Worm (Caenorhabditis elegans): ENCODE results near the gene F40G9.15.

DNA sequence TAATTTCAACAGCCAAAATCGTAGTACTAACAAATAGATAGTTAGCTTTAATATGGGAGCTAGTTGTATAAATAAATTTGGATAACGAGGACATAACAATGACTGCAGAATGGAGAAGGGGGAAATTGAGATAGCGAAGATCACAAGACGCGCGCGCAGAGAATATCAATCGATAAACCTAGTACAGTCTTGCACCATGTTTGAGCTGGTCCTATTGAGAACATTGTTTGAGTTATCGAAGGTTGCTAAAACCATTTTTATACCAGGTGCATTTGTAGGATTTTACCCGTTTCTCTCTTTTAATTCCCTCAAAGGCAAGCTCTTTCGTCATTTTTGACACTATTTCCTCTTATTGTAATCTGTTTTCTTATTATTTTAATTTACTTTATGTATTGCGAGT lies 10.6 kb upstream of the F40G9.15 start, which contains the start of the genes F40G9.9 and F40G9.12:
- no peak for TF ChIP-seq ceh-43 (GFP tag; optimal IDR thresholded peaks at IDR 0.05)
- no peak for TF ChIP-seq ham-2 (GFP tag; optimal IDR thresholded peaks at IDR 0.05)
- no peak for TF ChIP-seq lin-13 (tag; optimal IDR thresholded peaks at IDR 0.05)
- TF ChIP-seq elt-3 (tag; optimal IDR thresholded peaks at IDR 0.05), result no peak
- TF ChIP-seq pha-4 (tag; optimal IDR thresholded peaks at IDR 0.05), result no peak
- TF ChIP-seq tbx-8 (GFP tag; optimal IDR thresholded peaks at IDR 0.05), result no peak
- no peak for TF ChIP-seq mep-1 (tag; optimal IDR thresholded peaks at IDR 0.05)
- no peak for TF ChIP-seq unc-39 (tag; optimal IDR thresholded peaks at IDR 0.05)

Data from whole organism, mixed stage, embryonic.